Worm (Caenorhabditis elegans) whole organism, L1 larva: Measurements from ENCODE around the gene Y62E10A.24.

Experiments used
- ceh-82 ChIP-seq, 3 experiments: fragments of 150-350 bp in 1 of 3; sonication (generic microtip) in 2 of 3; optimal IDR thresholded peaks; 2 replicates each; lab custom pipeline; 2014 to 2017; ENCODE audit warnings: missing biosample characterization in 3 of 3, missing genetic modification characterization in 3 of 3
- efl-1 ChIP-seq, 4 experiments: fragments of 150-350 bp; optimal IDR thresholded peaks in 3 of 4; peaks in 1 of 4; 1 replicate in 1 of 4; 2 replicates in 3 of 4; lab custom pipeline; 2014; ENCODE audit warnings: missing biosample characterization in 2 of 4, missing genetic modification characterization in 2 of 4, missing genetic modification reagents in 2 of 4
- efl-3 ChIP-seq: fragments of 200-800 bp; sonication (Bioruptor generic); optimal IDR thresholded peaks from 2 replicates; lab custom pipeline; 2018; ENCODE audit warnings: mild to moderate bottlenecking, missing genetic modification characterization, missing compliant biosample characterization
- lin-15B ChIP-seq: fragments of 150-350 bp; sonication (generic microtip); optimal IDR thresholded peaks from 3 replicates; lab custom pipeline; 2014; ENCODE audit warnings: missing biosample characterization, missing genetic modification characterization
- sox-4 ChIP-seq: sonication (generic microtip); optimal IDR thresholded peaks from 2 replicates; lab custom pipeline; 2016; ENCODE audit warnings: missing genetic modification characterization, missing compliant biosample characterization

DNA sequence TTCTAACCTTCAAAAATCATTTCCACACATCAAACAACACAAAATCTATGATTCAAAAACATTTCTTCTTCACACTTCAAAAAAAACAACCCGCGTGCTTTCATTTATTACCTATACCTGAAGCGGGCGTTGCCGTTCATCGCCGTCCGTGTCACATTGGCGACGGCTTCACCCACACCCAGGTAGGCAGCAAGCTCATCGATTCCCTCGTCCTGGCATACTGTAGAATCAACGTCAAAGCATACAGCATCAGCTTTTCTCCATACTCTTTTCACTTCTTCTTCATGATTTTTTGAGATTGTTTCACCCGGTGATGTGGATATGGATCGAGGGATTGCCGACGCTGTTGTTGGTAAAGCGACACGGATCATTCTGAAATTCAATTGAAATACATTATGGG lies 21.7 kb downstream of the Y62E10A.24 start:
- TF ChIP-seq efl-3 (GFP tag; lab: Kevin White, UChicago) = no peak
- TF ChIP-seq sox-4 (tag; lab: Kevin White, UChicago) = no peak
- no peak for TF ChIP-seq lin-15B (tag; lab: Kevin White, UChicago)
- TF ChIP-seq ceh-82 (tag; optimal IDR thresholded peaks at IDR 0.05; lab: Kevin White, UChicago) = no peak
- TF ChIP-seq efl-1 (optimal IDR thresholded peaks at IDR 0.05; lab: Kevin White, UChicago) = no peak
- TF ChIP-seq efl-1 (GFP tag; optimal IDR thresholded peaks at IDR 0.05 in 1 of 2; lab: Kevin White, UChicago) = no peak
